Worm (Caenorhabditis elegans): Measurements from ENCODE around the gene T24A6.7.
"Not testable (repeated sequence)": the region's sequence is repeated elsewhere in the genome, so short reads cannot be mapped to it uniquely, and the experiment has no call there.

The T24A6.7 gene

ce11 chrV:3524970-3525369 lies at the start of gene T24A6.7:
Gene T24A6.7, plus strand, starts transcription at chrV:3525270.
- TF ChIP-seq unc-62 (GFP tag; optimal IDR thresholded peaks at IDR 0.05), result no peak

ce11 chrV:3476228-3476627 lies 48.8 kb upstream of the T24A6.7 start:
- TF ChIP-seq unc-62 (GFP tag; optimal IDR thresholded peaks at IDR 0.05), result no peak

ce11 chrV:3477496-3477895 lies 47.6 kb upstream of the T24A6.7 start, which contains the start of gene srbc-31:
Gene srbc-31, minus strand, starts transcription at chrV:3477596.
- TF ChIP-seq unc-62 (GFP tag; optimal IDR thresholded peaks at IDR 0.05), result no peak

- TF ChIP-seq unc-62 (GFP tag; optimal IDR thresholded peaks at IDR 0.05), result no peak
Measured at ce11 chrV:3480346-3480745, 44.7 kb upstream of the T24A6.7 start, which contains the start of gene srbc-30. Gene srbc-30, minus strand, starts transcription at chrV:3480446.

ce11 chrV:3482550-3483002 lies 42.5 kb upstream of the T24A6.7 start, which contains the start of gene lys-7:
Gene lys-7, minus strand, starts transcription at chrV:3482600.
- TF ChIP-seq unc-62 (GFP tag; optimal IDR thresholded peaks at IDR 0.05), result no peak

- no peak for TF ChIP-seq unc-62 (GFP tag; optimal IDR thresholded peaks at IDR 0.05)
Measured at ce11 chrV:3484702-3485101, 40.4 kb upstream of the T24A6.7 start, which contains the start of gene srbc-33. Gene srbc-33, minus strand, starts transcription at chrV:3484802.

- no peak for TF ChIP-seq unc-62 (GFP tag; optimal IDR thresholded peaks at IDR 0.05)
Measured at ce11 chrV:3486857-3487256, 38.2 kb upstream of the T24A6.7 start, which contains the start of gene srbc-32. Gene srbc-32, minus strand, starts transcription at chrV:3486957.

- no peak for TF ChIP-seq unc-62 (GFP tag; optimal IDR thresholded peaks at IDR 0.05)
Measured at ce11 chrV:3490435-3490834, 34.6 kb upstream of the T24A6.7 start, which contains the start of gene srbc-36. Gene srbc-36, minus strand, starts transcription at chrV:3490535.

- no peak for TF ChIP-seq unc-62 (GFP tag; optimal IDR thresholded peaks at IDR 0.05)
Measured at ce11 chrV:3496880-3497279, 28.2 kb upstream of the T24A6.7 start, which contains the start of gene C07G3.15. Gene C07G3.15, minus strand, starts transcription at chrV:3496980.

ce11 chrV:3502038-3502437 lies 23.0 kb upstream of the T24A6.7 start, which contains the start of the genes C07G3.8 and C07G3.10:
Gene C07G3.8, minus strand, starts transcription at chrV:3502138.
Gene C07G3.10, plus strand, starts transcription at chrV:3502307.
- no peak for TF ChIP-seq unc-62 (GFP tag; optimal IDR thresholded peaks at IDR 0.05)

- TF ChIP-seq unc-62 (GFP tag; optimal IDR thresholded peaks at IDR 0.05), result no peak
Measured at ce11 chrV:3505745-3506144, 19.3 kb upstream of the T24A6.7 start.

- TF ChIP-seq unc-62 (GFP tag; optimal IDR thresholded peaks at IDR 0.05), result not testable (repeated sequence)
Measured at ce11 chrV:3506252-3506651, 18.8 kb upstream of the T24A6.7 start, which contains the start of gene ugt-64. Gene ugt-64, minus strand, starts transcription at chrV:3506352.

ce11 chrV:3507691-3508090 lies 17.4 kb upstream of the T24A6.7 start, which contains the start of gene str-225:
Gene str-225, plus strand, starts transcription at chrV:3507822.
- TF ChIP-seq unc-62 (GFP tag; optimal IDR thresholded peaks at IDR 0.05), result no peak

- TF ChIP-seq unc-62 (GFP tag; optimal IDR thresholded peaks at IDR 0.05), result no peak
Measured at ce11 chrV:3509878-3510277, 15.2 kb upstream of the T24A6.7 start, which contains the start of gene str-228. Gene str-228, plus strand, starts transcription at chrV:3510178.

ce11 chrV:3512381-3512780 lies 12.7 kb upstream of the T24A6.7 start, which contains the start of gene str-226:
Gene str-226, plus strand, starts transcription at chrV:3512681.
- no peak for TF ChIP-seq unc-62 (GFP tag; optimal IDR thresholded peaks at IDR 0.05)

- no peak for TF ChIP-seq unc-62 (GFP tag; optimal IDR thresholded peaks at IDR 0.05)
Measured at ce11 chrV:3517889-3518288, 7.2 kb upstream of the T24A6.7 start, which contains the start of gene str-227. Gene str-227, plus strand, starts transcription at chrV:3518189.

ce11 chrV:3523262-3523661 lies 1.8 kb upstream of the T24A6.7 start, which contains the start of gene irg-1:
Gene irg-1, plus strand, starts transcription at chrV:3523587.
- TF ChIP-seq unc-62 (GFP tag; optimal IDR thresholded peaks at IDR 0.05), result no peak

Measured in whole organism, dauer.